Fruit fly (Drosophila melanogaster) whole organism, wandering third instar larva: ENCODE results near the gene FipoQ.

Source experiments
- CrebA ChIP-seq: fragments of 200-800 bp; sonication (Bioruptor generic); optimal IDR thresholded peaks from 2 replicates; lab custom pipeline; 2016; ENCODE audit warnings: missing biosample characterization, mild to moderate bottlenecking, missing genetic modification characterization, borderline replicate concordance
- Hr78 ChIP-seq: fragments of >200 bp; optimal IDR thresholded peaks from 2 replicates; lab custom pipeline; 2017; ENCODE audit warnings: missing biosample characterization, missing genetic modification characterization
- Myc ChIP-seq: fragments of >200 bp; optimal IDR thresholded peaks from 2 replicates; lab custom pipeline; 2017
- OdsH ChIP-seq: fragments of 200-800 bp; sonication (Bioruptor generic); optimal IDR thresholded peaks from 2 replicates; lab custom pipeline; 2016; ENCODE audit warnings: missing biosample characterization, mild to moderate bottlenecking, missing genetic modification characterization
- dmrt93B ChIP-seq: fragments of 200-800 bp; sonication (Bioruptor generic); optimal IDR thresholded peaks from 2 replicates; lab custom pipeline; 2018; ENCODE audit warnings: missing biosample characterization, mild to moderate bottlenecking, missing genetic modification characterization
- foxo ChIP-seq, 2 experiments: fragments of 200-800 bp; sonication (Bioruptor generic); optimal IDR thresholded peaks; 2 replicates in 1 of 2; 3 replicates in 1 of 2; lab custom pipeline; 2016 to 2017; ENCODE audit warnings: missing biosample characterization in 2 of 2, missing genetic modification characterization in 2 of 2
- h ChIP-seq: fragments of 200-800 bp; sonication (Bioruptor generic); optimal IDR thresholded peaks from 3 replicates; lab custom pipeline; 2016; ENCODE audit warnings: missing biosample characterization, mild to moderate bottlenecking, missing genetic modification characterization
- lola ChIP-seq: fragments of >200 bp; optimal IDR thresholded peaks from 2 replicates; lab custom pipeline; 2017; ENCODE audit warnings: missing biosample characterization, missing genetic modification characterization
- sage ChIP-seq: fragments of 200-800 bp; sonication (Bioruptor generic); optimal IDR thresholded peaks from 2 replicates; lab custom pipeline; 2016; ENCODE audit warnings: missing biosample characterization, mild to moderate bottlenecking, missing genetic modification characterization

- TF ChIP-seq Myc (lab: Kevin White, UChicago) (no peak), foxo (GFP tag; optimal IDR thresholded peaks at IDR 0.05; lab: Kevin White, UChicago) (no peak), OdsH (GFP tag; lab: Kevin White, UChicago) (no peak), lola (GFP tag; lab: Kevin White, UChicago) (no peak), dmrt93B (GFP tag; lab: Kevin White, UChicago) (no peak), h (GFP tag; lab: Kevin White, UChicago) (no peak), CrebA (GFP tag; lab: Kevin White, UChicago) (no peak), sage (GFP tag; lab: Kevin White, UChicago) (no peak), Hr78 (GFP tag; lab: Kevin White, UChicago) (no peak)
Measured at dm6 chr3R:29545163-29545562, 50.6 kb downstream of the FipoQ start.
